Worm (Caenorhabditis elegans) whole organism, L2 larva: ENCODE measurements around the gene cyn-9.

ENCODE experiments used
- C34F6.9 ChIP-seq: fragments of 150-350 bp; optimal IDR thresholded peaks from 2 replicates; lab custom pipeline; 2014; ENCODE audit warnings: missing biosample characterization, missing genetic modification characterization
- F13H6.1 ChIP-seq: sonication (generic microtip); optimal IDR thresholded peaks from 2 replicates; lab custom pipeline; 2016; ENCODE audit warnings: missing genetic modification characterization, missing compliant biosample characterization
- R02D3.7 ChIP-seq: fragments of 150-350 bp; optimal IDR thresholded peaks from 2 replicates; lab custom pipeline; 2014; ENCODE audit warnings: missing biosample characterization, missing genetic modification characterization
- Y55F3AM.14 ChIP-seq: fragments of 200-800 bp; sonication (Bioruptor generic); optimal IDR thresholded peaks from 2 replicates; lab custom pipeline; 2018; ENCODE audit warnings: mild to moderate bottlenecking, missing genetic modification characterization, missing compliant biosample characterization
- ZK546.5 ChIP-seq: sonication (generic microtip); optimal IDR thresholded peaks from 2 replicates; lab custom pipeline; 2017; ENCODE audit warnings: missing biosample characterization, missing genetic modification characterization
- alr-1 ChIP-seq: fragments of 150-350 bp; optimal IDR thresholded peaks from 2 replicates; lab custom pipeline; 2014; ENCODE audit warnings: missing biosample characterization, missing genetic modification characterization
- aly-2 ChIP-seq: fragments of 150-350 bp; optimal IDR thresholded peaks from 2 replicates; lab custom pipeline; 2014; ENCODE audit warnings: missing biosample characterization, missing genetic modification characterization
- ama-1 ChIP-seq: fragments of 150-350 bp; optimal IDR thresholded peaks from 2 replicates; lab custom pipeline; 2018; ENCODE audit warnings: inconsistent platforms
- blmp-1 ChIP-seq: sonication (generic microtip); optimal IDR thresholded peaks from 2 replicates; lab custom pipeline; 2017; ENCODE audit warnings: missing genetic modification characterization, mild to moderate bottlenecking, missing compliant biosample characterization, antibody characterized with exemption, moderate library complexity; ENCODE audit not compliant: insufficient read depth
- ceh-16 ChIP-seq: fragments of 150-350 bp; optimal IDR thresholded peaks from 2 replicates; lab custom pipeline; 2014; ENCODE audit warnings: missing biosample characterization, missing genetic modification characterization
- ceh-82 ChIP-seq: fragments of 150-350 bp; optimal IDR thresholded peaks from 2 replicates; lab custom pipeline; 2014; ENCODE audit warnings: missing biosample characterization, missing genetic modification characterization
- crh-2 ChIP-seq: sonication (generic microtip); optimal IDR thresholded peaks from 2 replicates; lab custom pipeline; 2017; ENCODE audit warnings: missing biosample characterization, missing genetic modification characterization
- dmd-4 ChIP-seq: sonication (generic microtip); optimal IDR thresholded peaks from 2 replicates; lab custom pipeline; 2017; ENCODE audit warnings: missing biosample characterization, missing genetic modification characterization
- egl-27 ChIP-seq: sonication (generic microtip); optimal IDR thresholded peaks from 3 replicates; lab custom pipeline; 2017; ENCODE audit warnings: missing biosample characterization, missing genetic modification reagents, missing genetic modification characterization
- elt-1 ChIP-seq: fragments of 150-350 bp; optimal IDR thresholded peaks from 2 replicates; lab custom pipeline; 2014; ENCODE audit warnings: missing biosample characterization, missing genetic modification characterization
- elt-3 ChIP-seq: sonication (generic microtip); optimal IDR thresholded peaks from 2 replicates; lab custom pipeline; 2017; ENCODE audit warnings: missing biosample characterization, missing genetic modification characterization
- fos-1 ChIP-seq: fragments of 150-350 bp; optimal IDR thresholded peaks from 2 replicates; lab custom pipeline; 2014; ENCODE audit warnings: missing biosample characterization, missing genetic modification characterization
- gmeb-1 ChIP-seq: fragments of 150-350 bp; optimal IDR thresholded peaks from 2 replicates; lab custom pipeline; 2014; ENCODE audit warnings: missing biosample characterization, missing genetic modification characterization
- lin-11 ChIP-seq: fragments of 150-350 bp; sonication (generic microtip); optimal IDR thresholded peaks from 2 replicates; lab custom pipeline; 2014; ENCODE audit warnings: missing biosample characterization, missing genetic modification characterization, inconsistent platforms, mixed read lengths
- lin-13 ChIP-seq: fragments of 150-350 bp; optimal IDR thresholded peaks from 2 replicates; lab custom pipeline; 2014; ENCODE audit warnings: missing biosample characterization, missing genetic modification reagents, missing genetic modification characterization
- lin-39 ChIP-seq: fragments of 150-350 bp; optimal IDR thresholded peaks from 2 replicates; lab custom pipeline; 2014; ENCODE audit warnings: missing biosample characterization, missing genetic modification reagents, missing genetic modification characterization
- lsy-2 ChIP-seq, 2 experiments: fragments of 150-350 bp in 1 of 2; sonication (generic microtip) in 1 of 2; optimal IDR thresholded peaks; 2 replicates each; lab custom pipeline; 2014 to 2017; ENCODE audit warnings: missing biosample characterization in 2 of 2, missing genetic modification characterization in 2 of 2
- mab-5 ChIP-seq: fragments of 150-350 bp; optimal IDR thresholded peaks from 2 replicates; lab custom pipeline; 2014; ENCODE audit warnings: missing biosample characterization, missing genetic modification characterization
- mbf-1 ChIP-seq: sonication (generic microtip); optimal IDR thresholded peaks from 2 replicates; lab custom pipeline; 2017; ENCODE audit warnings: missing biosample characterization, missing genetic modification characterization
- mdl-1 ChIP-seq, 2 experiments: fragments of 150-350 bp in 1 of 2; sonication (generic microtip) in 1 of 2; optimal IDR thresholded peaks; 2 replicates each; lab custom pipeline; 2017; ENCODE audit warnings: missing biosample characterization in 2 of 2, missing genetic modification characterization in 2 of 2
- nhr-10 ChIP-seq: sonication (generic microtip); optimal IDR thresholded peaks from 2 replicates; lab custom pipeline; 2017; ENCODE audit warnings: missing biosample characterization, missing genetic modification characterization
- nhr-11 ChIP-seq: fragments of 150-350 bp; optimal IDR thresholded peaks from 2 replicates; lab custom pipeline; 2014; ENCODE audit warnings: missing biosample characterization, missing genetic modification characterization
- nhr-12 ChIP-seq: fragments of 150-350 bp; optimal IDR thresholded peaks from 2 replicates; lab custom pipeline; 2014; ENCODE audit warnings: missing biosample characterization, missing genetic modification characterization
- nhr-129 ChIP-seq: fragments of 150-350 bp; optimal IDR thresholded peaks from 2 replicates; lab custom pipeline; 2014; ENCODE audit warnings: missing biosample characterization, missing genetic modification characterization
- nhr-21 ChIP-seq: fragments of 150-350 bp; optimal IDR thresholded peaks from 2 replicates; lab custom pipeline; 2014; ENCODE audit warnings: missing biosample characterization, missing genetic modification characterization
- nhr-23 ChIP-seq: fragments of 150-350 bp; optimal IDR thresholded peaks from 2 replicates; lab custom pipeline; 2014; ENCODE audit warnings: missing biosample characterization, missing genetic modification reagents, missing genetic modification characterization
- nhr-237 ChIP-seq: fragments of 150-350 bp; optimal IDR thresholded peaks from 2 replicates; lab custom pipeline; 2014; ENCODE audit warnings: missing biosample characterization, missing genetic modification characterization
- nhr-25 ChIP-seq: fragments of 150-350 bp; sonication (generic microtip); optimal IDR thresholded peaks from 3 replicates; lab custom pipeline; 2014; ENCODE audit warnings: missing biosample characterization, missing genetic modification characterization
- nhr-6 ChIP-seq: fragments of 150-350 bp; optimal IDR thresholded peaks from 2 replicates; lab custom pipeline; 2014; ENCODE audit warnings: missing biosample characterization, missing genetic modification characterization
- nhr-77 ChIP-seq: fragments of 150-350 bp; optimal IDR thresholded peaks from 2 replicates; lab custom pipeline; 2014; ENCODE audit warnings: missing biosample characterization, missing genetic modification characterization
- peb-1 ChIP-seq: fragments of 150-350 bp; optimal IDR thresholded peaks from 2 replicates; lab custom pipeline; 2014; ENCODE audit warnings: missing biosample characterization, missing genetic modification characterization
- sem-4 ChIP-seq: fragments of 150-350 bp; optimal IDR thresholded peaks from 2 replicates; lab custom pipeline; 2014; ENCODE audit warnings: missing biosample characterization, missing genetic modification reagents, missing genetic modification characterization
- skn-1 ChIP-seq: sonication (generic microtip); optimal IDR thresholded peaks from 2 replicates; lab custom pipeline; 2017; ENCODE audit warnings: missing biosample characterization, missing genetic modification characterization
- sma-3 ChIP-seq: sonication (generic microtip); optimal IDR thresholded peaks from 2 replicates; lab custom pipeline; 2016; ENCODE audit warnings: missing genetic modification reagents, missing genetic modification characterization, missing compliant biosample characterization
- sma-9 ChIP-seq, 2 experiments: fragments of 150-350 bp in 1 of 2; sonication (generic microtip) in 1 of 2; optimal IDR thresholded peaks; 2 replicates each; lab custom pipeline; 2014 to 2016; ENCODE audit warnings: missing genetic modification characterization in 2 of 2, mild to moderate bottlenecking in 1 of 2, missing biosample characterization in 1 of 2, missing compliant biosample characterization in 1 of 2, missing genetic modification reagents in 1 of 2, moderate library complexity in 1 of 2
- snpc-4 ChIP-seq: fragments of 150-350 bp; optimal IDR thresholded peaks from 2 replicates; lab custom pipeline; 2014; ENCODE audit warnings: missing biosample characterization, missing genetic modification characterization
- unc-39 ChIP-seq: fragments of 150-350 bp; optimal IDR thresholded peaks from 2 replicates; lab custom pipeline; 2014; ENCODE audit warnings: missing biosample characterization, missing genetic modification characterization
- unc-55 ChIP-seq: fragments of 150-350 bp; sonication (generic microtip); optimal IDR thresholded peaks from 3 replicates; lab custom pipeline; 2014; ENCODE audit warnings: missing biosample characterization, missing genetic modification reagents, missing genetic modification characterization
- unc-62 ChIP-seq: fragments of 150-350 bp; optimal IDR thresholded peaks from 2 replicates; lab custom pipeline; 2014; ENCODE audit warnings: missing biosample characterization, missing genetic modification reagents, missing genetic modification characterization
- zag-1 ChIP-seq: fragments of 150-350 bp; optimal IDR thresholded peaks from 2 replicates; lab custom pipeline; 2014; ENCODE audit warnings: missing biosample characterization, missing genetic modification characterization
- ztf-1 ChIP-seq: fragments of 200-800 bp; sonication (Bioruptor generic); conservative IDR thresholded peaks from 2 replicates; pipeline ENCODE4 v1.3.6; 2022; ENCODE audit warnings: missing genetic modification characterization, missing compliant biosample characterization
- ztf-11 ChIP-seq: sonication (generic microtip); optimal IDR thresholded peaks from 2 replicates; lab custom pipeline; 2017; ENCODE audit warnings: missing biosample characterization, missing genetic modification characterization
- ztf-4 ChIP-seq: fragments of 150-350 bp; optimal IDR thresholded peaks from 2 replicates; lab custom pipeline; 2014; ENCODE audit warnings: missing biosample characterization, missing genetic modification characterization

The cyn-9 gene

ce11 chrIII:3681351-3681938 is 18.0 kb downstream of the cyn-9 start:
- TF ChIP-seq nhr-25 (tag; lab: Kevin White, UChicago) = peak; percentile 6
- TF ChIP-seq R02D3.7 = no peak
- TF ChIP-seq lsy-2 (tag; optimal IDR thresholded peaks at IDR 0.05; lab: Kevin White, UChicago) = no peak
- TF ChIP-seq sma-9 (GFP tag; optimal IDR thresholded peaks at IDR 0.05; lab: Kevin White, UChicago) = peak; percentile 21
- no peak for TF ChIP-seq sma-9 (tag; optimal IDR thresholded peaks at IDR 0.05; lab: Kevin White, UChicago)
- TF ChIP-seq blmp-1 = peak; percentile 20
- TF ChIP-seq crh-2 (tag; lab: Kevin White, UChicago) = no peak
- no peak for TF ChIP-seq mbf-1 (tag; lab: Kevin White, UChicago)
- TF ChIP-seq nhr-23 (tag; lab: Kevin White, UChicago) = no peak

ce11 chrIII:3679083-3679482 is 20.4 kb downstream of the cyn-9 start:
- peak in 1 of 2 experiments; percentile 34 for TF ChIP-seq lsy-2 (tag; optimal IDR thresholded peaks at IDR 0.05; lab: Kevin White, UChicago)
- TF ChIP-seq nhr-237 (tag; lab: Kevin White, UChicago) = no peak
- peak; percentile 9 for TF ChIP-seq sem-4 (tag; lab: Kevin White, UChicago)

ce11 chrIII:3677378-3677777 is 22.1 kb downstream of the cyn-9 start:
- no peak for TF ChIP-seq blmp-1
- no peak for TF ChIP-seq nhr-6
- TF ChIP-seq lin-39 (tag; lab: Kevin White, UChicago) = no peak
- no peak for TF ChIP-seq fos-1
- peak; percentile 23 for TF ChIP-seq egl-27
- TF ChIP-seq lin-13 (GFP tag; lab: Kevin White, UChicago) = peak; percentile 59
- TF ChIP-seq mab-5 (tag; lab: Kevin White, UChicago) = peak; percentile 90
- no peak for TF ChIP-seq unc-62 (GFP tag; lab: Kevin White, UChicago)
- TF ChIP-seq sma-3 (GFP tag; lab: Kevin White, UChicago) = no peak
- no peak for TF ChIP-seq lin-11 (tag; lab: Kevin White, UChicago)
- TF ChIP-seq ztf-4 (tag; lab: Kevin White, UChicago) = peak; percentile 71
- TF ChIP-seq aly-2 (tag; lab: Kevin White, UChicago) = no peak
- TF ChIP-seq F13H6.1 (tag; lab: Kevin White, UChicago) = peak; percentile 83
- TF ChIP-seq unc-39 (tag; lab: Kevin White, UChicago) = no peak
- peak in 1 of 2 experiments; percentile 72 for TF ChIP-seq mdl-1 (tag; optimal IDR thresholded peaks at IDR 0.05; lab: Kevin White, UChicago)
- peak; percentile 67 for TF ChIP-seq zag-1 (tag; lab: Kevin White, UChicago)
- TF ChIP-seq nhr-237 (tag; lab: Kevin White, UChicago) = no peak
- peak; percentile 47 to 84 for TF ChIP-seq lsy-2 (tag; optimal IDR thresholded peaks at IDR 0.05; lab: Kevin White, UChicago)
- no peak for TF ChIP-seq nhr-11 (tag; lab: Kevin White, UChicago)
- TF ChIP-seq ama-1 (lab: Kevin White, UChicago) = no peak
- TF ChIP-seq dmd-4 = no peak
- no peak for TF ChIP-seq nhr-23 (tag; lab: Kevin White, UChicago)
- TF ChIP-seq skn-1 (tag; lab: Kevin White, UChicago) = no peak
- peak; percentile 90 for TF ChIP-seq unc-55 (GFP tag; lab: Kevin White, UChicago)
- no peak for TF ChIP-seq ceh-16
- no peak for TF ChIP-seq peb-1
- TF ChIP-seq crh-2 (tag; lab: Kevin White, UChicago) = peak; percentile 75
- no peak for TF ChIP-seq gmeb-1 (tag; lab: Kevin White, UChicago)
- no peak for TF ChIP-seq ztf-11 (tag; lab: Kevin White, UChicago)
- TF ChIP-seq nhr-25 (tag; lab: Kevin White, UChicago) = no peak
- TF ChIP-seq mbf-1 (tag; lab: Kevin White, UChicago) = no peak
- peak; percentile 81 for TF ChIP-seq sma-9 (GFP tag; optimal IDR thresholded peaks at IDR 0.05; lab: Kevin White, UChicago)
- no peak for TF ChIP-seq sma-9 (tag; optimal IDR thresholded peaks at IDR 0.05; lab: Kevin White, UChicago)
- TF ChIP-seq ceh-82 (tag; lab: Kevin White, UChicago) = no peak
- TF ChIP-seq nhr-10 (tag; lab: Kevin White, UChicago) = no peak
- TF ChIP-seq sem-4 (tag; lab: Kevin White, UChicago) = peak; percentile 50
- TF ChIP-seq R02D3.7 = no peak
- no peak for TF ChIP-seq elt-1
- no peak for TF ChIP-seq nhr-77 (tag; lab: Kevin White, UChicago)
- no peak for TF ChIP-seq ZK546.5 (tag; lab: Kevin White, UChicago)
- TF ChIP-seq Y55F3AM.14 (GFP tag; lab: Kevin White, UChicago) = peak; percentile 58
- TF ChIP-seq C34F6.9 = peak; percentile 93
- TF ChIP-seq nhr-12 (tag; lab: Kevin White, UChicago) = no peak
- no peak for TF ChIP-seq elt-3
- no peak for TF ChIP-seq ztf-1 (GFP tag; lab: Robert Waterston, UW)
- TF ChIP-seq nhr-21 (tag; lab: Kevin White, UChicago) = peak; percentile 36
- peak; percentile 75 for TF ChIP-seq nhr-129 (tag; lab: Kevin White, UChicago)
- no peak for TF ChIP-seq snpc-4 (tag; lab: Kevin White, UChicago)
- no peak for TF ChIP-seq alr-1 (tag; lab: Kevin White, UChicago)
